Worm (Caenorhabditis elegans): ENCODE measurements around the gene pck-3.

The pck-3 gene

ce11 chrIV:5850765-5851377 lies 45.6 kb upstream of the pck-3 start:
- TF ChIP-seq rnt-1 (tag; optimal IDR thresholded peaks at IDR 0.05) = no peak
- no peak for TF ChIP-seq egl-13 (tag; optimal IDR thresholded peaks at IDR 0.05)

DNA sequence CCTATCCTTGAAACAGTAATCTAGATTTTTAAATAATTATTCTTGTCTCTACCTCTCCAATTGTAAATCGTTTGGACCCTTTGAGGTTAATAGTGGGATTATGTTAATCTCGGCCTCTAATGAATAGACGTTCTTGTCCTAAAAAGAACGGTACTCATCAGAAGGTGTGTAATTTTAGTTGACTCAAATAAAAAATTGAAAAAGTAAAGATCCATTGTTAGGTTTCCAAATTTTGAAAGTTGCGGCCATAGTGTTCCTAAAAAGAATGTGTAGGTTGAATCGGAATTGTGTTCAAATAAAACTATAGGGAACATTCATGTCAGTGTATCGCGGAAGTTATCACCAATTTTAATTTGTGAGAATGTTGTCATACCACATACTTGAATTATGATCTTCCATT lies 40.8 kb upstream of the pck-3 start:
- TF ChIP-seq ceh-63 (GFP tag; optimal IDR thresholded peaks at IDR 0.05) = no peak
- TF ChIP-seq efl-1 (optimal IDR thresholded peaks at IDR 0.05) = no peak
- peak in 1 of 2 experiments; percentile 59 for TF ChIP-seq efl-1 (GFP tag; optimal IDR thresholded peaks at IDR 0.05 in 1 of 2)

DNA sequence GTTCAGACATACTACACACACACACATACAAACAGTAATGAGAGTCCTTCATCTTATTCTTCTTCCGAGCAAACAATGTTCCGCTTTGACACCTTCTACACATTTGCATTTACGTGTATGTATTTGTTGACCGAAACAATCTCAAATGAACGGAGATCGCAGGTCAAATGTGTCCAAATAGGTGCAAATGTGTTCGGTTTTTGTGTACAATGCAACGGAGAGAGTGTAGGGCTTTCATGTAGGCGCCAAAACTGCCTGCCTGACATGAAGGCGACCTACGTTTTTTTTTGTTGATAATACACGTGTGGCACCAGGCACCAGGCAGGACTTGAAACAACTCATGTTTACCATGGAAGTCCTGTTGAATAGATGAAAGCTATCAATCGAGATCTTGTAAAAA lies 39.5 kb upstream of the pck-3 start:
- TF ChIP-seq ces-1 (GFP tag; optimal IDR thresholded peaks at IDR 0.05) = no peak
- TF ChIP-seq xbp-1 (tag; optimal IDR thresholded peaks at IDR 0.05) = no peak
- TF ChIP-seq snu-23 (GFP tag; optimal IDR thresholded peaks at IDR 0.05) = no peak
- no peak for TF ChIP-seq nhr-12 (tag; optimal IDR thresholded peaks at IDR 0.05)
- TF ChIP-seq lin-35 (GFP tag; optimal IDR thresholded peaks at IDR 0.05) = no peak
- no peak for TF ChIP-seq ztf-4 (tag; optimal IDR thresholded peaks at IDR 0.05)
- no peak for TF ChIP-seq efl-3 (GFP tag; optimal IDR thresholded peaks at IDR 0.05)
- no peak for TF ChIP-seq C34B4.2 (tag; optimal IDR thresholded peaks at IDR 0.05)
- TF ChIP-seq jun-1 (tag; optimal IDR thresholded peaks at IDR 0.05) = no peak
- TF ChIP-seq pqm-1 (tag; optimal IDR thresholded peaks at IDR 0.05) = no peak

DNA sequence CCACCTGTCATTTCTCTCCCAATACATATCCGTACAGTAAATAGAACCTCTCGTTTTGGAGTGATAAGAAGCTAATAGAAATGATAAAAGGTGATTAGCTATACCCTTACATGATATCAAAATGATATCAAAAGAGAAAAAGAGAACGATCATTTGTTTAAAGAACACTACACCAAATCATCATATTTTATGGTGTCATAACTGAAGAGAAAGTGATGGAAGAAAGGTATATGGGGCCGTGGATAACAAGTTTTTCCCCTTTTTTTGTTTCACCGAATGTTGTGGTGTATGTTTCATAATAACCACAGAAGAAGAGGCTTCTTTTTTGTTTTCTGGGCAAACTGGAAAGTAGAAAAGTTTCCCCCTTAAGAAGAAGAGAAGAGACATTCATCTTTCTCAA lies 38.2 kb upstream of the pck-3 start:
- TF ChIP-seq ces-1 (GFP tag; optimal IDR thresholded peaks at IDR 0.05) (no peak), sox-4 (tag; optimal IDR thresholded peaks at IDR 0.05) (no peak), alr-1 (tag; optimal IDR thresholded peaks at IDR 0.05; ENCODE audit: borderline replicate concordance) (no peak), nhr-12 (tag; optimal IDR thresholded peaks at IDR 0.05) (no peak), blmp-1 (tag; optimal IDR thresholded peaks at IDR 0.05) (peak; percentile 72)

DNA sequence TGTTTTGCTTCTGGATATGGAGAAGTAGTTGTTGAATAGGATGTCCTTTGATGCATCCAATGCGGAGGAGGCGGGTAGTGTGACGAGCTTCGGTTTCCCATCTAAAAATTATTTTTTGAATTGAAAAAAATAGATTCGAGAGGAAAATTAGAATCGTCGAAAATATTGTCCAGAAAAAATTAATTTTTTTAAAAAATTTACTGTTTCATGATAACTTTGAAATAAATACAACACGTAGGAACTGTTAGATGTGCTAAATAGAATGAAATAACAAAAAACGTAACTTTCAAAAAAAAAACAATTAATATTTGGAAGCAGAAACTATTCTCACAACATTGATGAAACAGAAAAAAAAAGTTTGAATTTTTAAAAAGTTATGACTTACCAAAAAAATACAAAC lies 36.6 kb upstream of the pck-3 start, which contains the start of gene C06E7.4:
TSS of gene C06E7.4 (minus strand) at position 101 of the 400 bp plus-strand sequence.
- no peak for TF ChIP-seq elt-3 (tag; optimal IDR thresholded peaks at IDR 0.05)
- no peak for TF ChIP-seq nhr-20 (tag; optimal IDR thresholded peaks at IDR 0.05)
- TF ChIP-seq skn-1 (tag; optimal IDR thresholded peaks at IDR 0.05) = no peak
- TF ChIP-seq aly-2 (tag; optimal IDR thresholded peaks at IDR 0.05) = no peak
- TF ChIP-seq swsn-7 (tag; optimal IDR thresholded peaks at IDR 0.05) = no peak
- TF ChIP-seq nhr-11 (tag; optimal IDR thresholded peaks at IDR 0.05) = no peak
- no peak for TF ChIP-seq nhr-19 (GFP tag; conservative IDR thresholded peaks at IDR 0.05)
- no peak for TF ChIP-seq hlh-17 (GFP tag; optimal IDR thresholded peaks at IDR 0.05; ENCODE audit: borderline replicate concordance)
- no peak for TF ChIP-seq egl-27 (tag; optimal IDR thresholded peaks at IDR 0.05)
- TF ChIP-seq ceh-63 (GFP tag; optimal IDR thresholded peaks at IDR 0.05) = no peak
- TF ChIP-seq xbp-1 (tag; optimal IDR thresholded peaks at IDR 0.05) = no peak
- no peak for TF ChIP-seq C04F5.9 (tag; optimal IDR thresholded peaks at IDR 0.05)
- TF ChIP-seq nhr-85 (tag) = no peak

DNA sequence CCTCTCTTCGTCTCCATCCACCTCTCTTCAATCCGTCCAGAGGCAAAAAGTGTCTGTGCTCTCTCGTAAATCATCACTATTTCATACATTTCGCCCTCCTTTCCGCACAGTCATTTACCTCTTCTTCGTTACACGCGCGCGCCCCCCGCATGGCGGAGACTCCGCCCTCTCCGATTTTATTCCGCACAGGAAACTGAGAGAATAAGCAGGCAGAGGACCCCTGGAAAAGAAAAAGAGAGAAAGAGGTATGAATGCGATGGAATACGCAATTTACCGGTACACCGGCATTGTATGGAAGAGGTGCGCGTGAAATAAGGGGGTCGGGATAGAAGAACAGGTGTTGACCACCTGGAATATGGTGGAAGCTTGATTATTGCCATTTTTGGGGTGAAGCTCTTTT lies 35.7 kb upstream of the pck-3 start:
- TF ChIP-seq nhr-85 (tag) (no peak), egl-27 (tag; optimal IDR thresholded peaks at IDR 0.05) (no peak), blmp-1 (tag; optimal IDR thresholded peaks at IDR 0.05) (peak; percentile 16), grh-1 (GFP tag; IDR thresholded peaks at IDR 0.05) (no peak), fkh-10 (GFP tag; optimal IDR thresholded peaks at IDR 0.05) (no peak), hpl-2 (GFP tag; optimal IDR thresholded peaks at IDR 0.05) (no peak)
